Fruit fly (Drosophila melanogaster) whole organism, pupa: ENCODE results near the gene Cpr65Ay.

ENCODE experiments used
- CG10348 ChIP-seq: fragments of 200-800 bp; sonication (Bioruptor generic); IDR thresholded peaks from 2 replicates; pipeline ENCODE4 v1.3.6; 2022; ENCODE audit warnings: missing biosample characterization, missing genetic modification characterization
- CG12605 ChIP-seq: fragments of 200-800 bp; sonication (Bioruptor generic); IDR thresholded peaks from 2 replicates; pipeline ENCODE4 v1.3.6; 2022; ENCODE audit warnings: missing biosample characterization, missing genetic modification characterization
- CG13204 ChIP-seq: fragments of 200-800 bp; sonication (Bioruptor generic); optimal IDR thresholded peaks from 2 replicates; lab custom pipeline; 2018; ENCODE audit warnings: missing biosample characterization, mild to moderate bottlenecking, missing genetic modification characterization, moderate library complexity
- CG14655 ChIP-seq: fragments of 200-800 bp; sonication (Bioruptor generic); optimal IDR thresholded peaks from 3 replicates; lab custom pipeline; 2017; ENCODE audit warnings: mild to moderate bottlenecking, missing biosample characterization, missing genetic modification reagents, missing genetic modification characterization
- CG15710 ChIP-seq: fragments of 200-800 bp; sonication (Bioruptor generic); optimal IDR thresholded peaks from 2 replicates; lab custom pipeline; 2018; ENCODE audit warnings: missing biosample characterization, mild to moderate bottlenecking, missing genetic modification characterization, moderate library complexity
- CG17806 ChIP-seq: fragments of 200-800 bp; sonication (Bioruptor generic); optimal IDR thresholded peaks from 2 replicates; lab custom pipeline; 2018; ENCODE audit warnings: missing biosample characterization, mild to moderate bottlenecking, missing genetic modification characterization, moderate library complexity
- CG32121 ChIP-seq: fragments of 200-800 bp; sonication (Bioruptor generic); IDR thresholded peaks from 2 replicates; pipeline ENCODE4 v1.3.6; 2022; ENCODE audit warnings: missing biosample characterization, missing genetic modification characterization
- CG34367 ChIP-seq: fragments of 200-800 bp; sonication (Bioruptor generic); optimal IDR thresholded peaks from 2 replicates; lab custom pipeline; 2018; ENCODE audit warnings: missing biosample characterization, mild to moderate bottlenecking, missing genetic modification characterization
- CG4496 ChIP-seq: fragments of 200-800 bp; sonication (Bioruptor generic); IDR thresholded peaks from 3 replicates; pipeline ENCODE4 v1.3.6; 2022; ENCODE audit warnings: missing biosample characterization, missing genetic modification characterization
- CG8159 ChIP-seq: fragments of 200-800 bp; sonication (Bioruptor generic); optimal IDR thresholded peaks from 3 replicates; lab custom pipeline; 2018; ENCODE audit warnings: missing biosample characterization, mild to moderate bottlenecking, missing genetic modification characterization, moderate library complexity
- CG8301 ChIP-seq: fragments of 200-800 bp; sonication (Bioruptor generic); optimal IDR thresholded peaks from 2 replicates; lab custom pipeline; 2018; ENCODE audit warnings: missing biosample characterization, mild to moderate bottlenecking, missing genetic modification characterization
- CG9948 ChIP-seq: fragments of 200-800 bp; sonication (Bioruptor generic); optimal IDR thresholded peaks from 2 replicates; lab custom pipeline; 2018; ENCODE audit warnings: missing biosample characterization, mild to moderate bottlenecking, missing genetic modification characterization, moderate library complexity
- D1 ChIP-seq: fragments of 200-800 bp; sonication (Bioruptor generic); optimal IDR thresholded peaks from 2 replicates; lab custom pipeline; 2018; ENCODE audit warnings: missing biosample characterization, mild to moderate bottlenecking, missing genetic modification characterization, moderate library complexity
- Ets98B ChIP-seq: fragments of 200-800 bp; sonication (Bioruptor generic); IDR thresholded peaks from 2 replicates; pipeline ENCODE4 v1.3.6; 2022; ENCODE audit warnings: missing biosample characterization, missing genetic modification characterization
- Pif1A ChIP-seq: fragments of 200-800 bp; sonication (Bioruptor generic); optimal IDR thresholded peaks from 3 replicates; lab custom pipeline; 2016; ENCODE audit warnings: missing biosample characterization, missing genetic modification characterization
- Pif1B ChIP-seq: fragments of 200-800 bp; sonication (Bioruptor generic); optimal IDR thresholded peaks from 3 replicates; lab custom pipeline; 2016; ENCODE audit warnings: missing biosample characterization, missing genetic modification characterization
- Snoo ChIP-seq: fragments of 200-800 bp; sonication (Bioruptor generic); optimal IDR thresholded peaks from 3 replicates; lab custom pipeline; 2017; ENCODE audit warnings: missing biosample characterization, mild to moderate bottlenecking, missing genetic modification characterization, inconsistent platforms
- fd96Ca ChIP-seq: fragments of 200-800 bp; sonication (Bioruptor generic); IDR thresholded peaks from 3 replicates; pipeline ENCODE4 v1.3.6; 2022; ENCODE audit warnings: missing biosample characterization, missing genetic modification characterization
- rn ChIP-seq: fragments of 200-800 bp; sonication (Bioruptor generic); IDR thresholded peaks from 2 replicates; pipeline ENCODE4 v1.3.6; 2022; ENCODE audit warnings: missing biosample characterization, missing genetic modification characterization

Gene Cpr65Ay

dm6 chr3L:6116881-6117280 lies 41.5 kb downstream of the Cpr65Ay start:
- TF ChIP-seq CG4496 (GFP tag; lab: Robert Waterston, UW) (no peak), CG15710 (tag; lab: Kevin White, UChicago) (no peak)

dm6 chr3L:6115505-6115904 lies 42.9 kb downstream of the Cpr65Ay start:
- TF ChIP-seq rn (GFP tag; lab: Robert Waterston, UW): no peak
- no peak for TF ChIP-seq CG9948
- no peak for TF ChIP-seq CG8159 (tag; lab: Kevin White, UChicago)
- TF ChIP-seq CG15710 (tag; lab: Kevin White, UChicago): no peak
- no peak for TF ChIP-seq Pif1A (GFP tag; lab: Kevin White, UChicago)
- TF ChIP-seq Snoo (tag; lab: Kevin White, UChicago): no peak
- TF ChIP-seq CG34367: no peak
- TF ChIP-seq Ets98B: no peak
- TF ChIP-seq CG12605: no peak

- TF ChIP-seq rn (GFP tag; lab: Robert Waterston, UW) (no peak), Pif1A (GFP tag; lab: Kevin White, UChicago) (no peak), CG9948 (no peak), CG34367 (no peak), CG13204 (GFP tag; lab: Kevin White, UChicago) (no peak), CG8301 (tag; lab: Kevin White, UChicago) (no peak), D1 (no peak), fd96Ca (GFP tag; lab: Robert Waterston, UW) (no peak), CG17806 (tag; lab: Kevin White, UChicago) (no peak)
- TF ChIP-seq, all 21 proteins: peak for 0
These were observed 47.0 kb downstream of the Cpr65Ay start for dm6 chr3L:6111458-6111857.

DNA sequence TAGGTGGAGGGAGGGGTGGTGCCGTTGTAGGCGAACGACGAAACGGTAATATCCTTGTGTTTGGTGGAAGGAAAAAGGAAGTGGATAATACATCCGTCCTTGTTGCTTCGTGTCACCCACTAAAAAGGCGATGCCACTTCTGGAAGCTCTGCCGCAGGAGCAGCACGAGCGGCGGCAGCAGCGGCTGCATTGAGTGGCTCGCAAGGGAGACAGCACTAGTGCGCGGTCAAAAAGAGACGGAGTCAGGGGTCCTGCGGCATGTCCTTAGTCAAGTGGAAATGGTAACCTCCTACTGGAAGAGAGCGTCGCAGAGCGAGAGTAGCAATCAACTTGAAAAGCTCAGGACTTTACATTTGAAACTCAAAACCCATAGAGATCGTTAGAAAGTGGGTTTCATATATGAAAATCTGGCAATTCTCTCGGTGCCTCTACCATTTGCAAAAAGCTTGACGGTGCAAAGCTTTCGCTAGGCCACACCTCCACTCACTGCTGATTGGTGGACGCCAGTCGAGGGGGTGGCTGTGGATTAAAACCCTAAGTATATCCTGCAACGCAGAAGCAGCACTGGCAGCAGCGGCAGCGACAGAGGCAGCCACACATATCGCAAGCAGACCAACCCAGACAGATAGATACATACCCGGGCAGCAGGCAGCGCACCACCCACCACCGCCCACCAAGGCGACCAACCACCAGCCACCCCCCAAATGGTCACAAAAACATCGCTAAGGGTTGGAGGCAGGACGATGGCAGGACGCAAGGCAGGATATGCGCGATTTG lies 47.6 kb downstream of the Cpr65Ay start:
- TF ChIP-seq CG15710 (tag; lab: Kevin White, UChicago) (no peak), CG14655 (no peak), CG9948 (no peak), CG17806 (tag; lab: Kevin White, UChicago) (no peak), CG10348 (no peak)

- no peak for TF ChIP-seq CG14655
- TF ChIP-seq CG12605: no peak
- TF ChIP-seq CG13204 (GFP tag; lab: Kevin White, UChicago): no peak
- TF ChIP-seq D1: no peak
- no peak for TF ChIP-seq CG8159 (tag; lab: Kevin White, UChicago)
- no peak for TF ChIP-seq fd96Ca (GFP tag; lab: Robert Waterston, UW)
- TF ChIP-seq CG32121 (GFP tag; lab: Robert Waterston, UW): no peak
- TF ChIP-seq Pif1B (GFP tag; lab: Kevin White, UChicago): no peak
- no peak for TF ChIP-seq CG15710 (tag; lab: Kevin White, UChicago)
- TF ChIP-seq CG34367: no peak
- TF ChIP-seq Snoo (tag; lab: Kevin White, UChicago): no peak
- no peak for TF ChIP-seq CG8301 (tag; lab: Kevin White, UChicago)
- no peak for TF ChIP-seq CG10348
These were observed 50.0 kb downstream of the Cpr65Ay start for dm6 chr3L:6108264-6109060.
